Worm (Caenorhabditis elegans): ENCODE data around the gene str-229.

ce11 chrV:3874102-3874744 is 28.1 kb downstream of the str-229 start, which contains the start of gene nhr-158:
- TF ChIP-seq nhr-11 (tag; optimal IDR thresholded peaks at IDR 0.05), result peak; percentile 6
- TF ChIP-seq pha-4 (GFP tag; IDR thresholded peaks at IDR 0.05), result no peak
- TF ChIP-seq pha-4 (tag; optimal IDR thresholded peaks at IDR 0.05), result no peak
- no peak for TF ChIP-seq F49E8.2 (tag; optimal IDR thresholded peaks at IDR 0.05; ENCODE audit: borderline replicate concordance)
- TF ChIP-seq nhr-28 (tag; optimal IDR thresholded peaks at IDR 0.05), result no peak
- TF ChIP-seq daf-12 (tag; optimal IDR thresholded peaks at IDR 0.05), result no peak
- TF ChIP-seq attf-4 (tag; optimal IDR thresholded peaks at IDR 0.05), result no peak
- no peak for TF ChIP-seq nhr-6 (tag; optimal IDR thresholded peaks at IDR 0.05)
- TF ChIP-seq fkh-10 (GFP tag; optimal IDR thresholded peaks at IDR 0.05), result no peak
- no peak for TF ChIP-seq nhr-42 (GFP tag; IDR thresholded peaks at IDR 0.05)
- no peak for TF ChIP-seq nhr-77 (tag; optimal IDR thresholded peaks at IDR 0.05)
